Worm (Caenorhabditis elegans) whole organism, mixed stage, embryonic: ENCODE data around the gene ZC190.8.

Experiments
- ces-1 ChIP-seq: fragments of 150-350 bp; optimal IDR thresholded peaks from 2 replicates; lab custom pipeline; 2014; ENCODE audit warnings: missing biosample characterization, missing genetic modification reagents, missing genetic modification characterization
- elt-3 ChIP-seq: fragments of 150-350 bp; optimal IDR thresholded peaks from 2 replicates; lab custom pipeline; 2014; ENCODE audit warnings: missing biosample characterization, missing genetic modification characterization
- lin-13 ChIP-seq: fragments of 150-350 bp; optimal IDR thresholded peaks from 2 replicates; lab custom pipeline; 2014; ENCODE audit warnings: missing biosample characterization, missing genetic modification characterization
- lsy-2 ChIP-seq: fragments of 150-350 bp; optimal IDR thresholded peaks from 2 replicates; lab custom pipeline; 2014; ENCODE audit warnings: missing biosample characterization, missing genetic modification characterization
- mab-5 ChIP-seq: fragments of 150-350 bp; optimal IDR thresholded peaks from 2 replicates; lab custom pipeline; 2014; ENCODE audit warnings: missing biosample characterization, missing genetic modification characterization
- nhr-12 ChIP-seq: fragments of 150-350 bp; optimal IDR thresholded peaks from 2 replicates; lab custom pipeline; 2014; ENCODE audit warnings: missing biosample characterization, missing genetic modification characterization
- nhr-237 ChIP-seq: fragments of 150-350 bp; optimal IDR thresholded peaks from 2 replicates; lab custom pipeline; 2014; ENCODE audit warnings: missing biosample characterization, missing genetic modification characterization
- nhr-28 ChIP-seq: fragments of 150-350 bp; optimal IDR thresholded peaks from 2 replicates; lab custom pipeline; 2014; ENCODE audit warnings: missing biosample characterization, missing genetic modification characterization
- unc-39 ChIP-seq: fragments of 150-350 bp; optimal IDR thresholded peaks from 2 replicates; lab custom pipeline; 2014; ENCODE audit warnings: missing biosample characterization, missing genetic modification characterization
- unc-62 ChIP-seq: fragments of 150-350 bp; optimal IDR thresholded peaks from 2 replicates; lab custom pipeline; 2014; ENCODE audit warnings: missing biosample characterization, missing genetic modification reagents, missing genetic modification characterization

ce11 chrV:8657911-8658310 is 29.7 kb downstream of the ZC190.8 start:
- TF ChIP-seq unc-62 (GFP tag; lab: Kevin White, UChicago) (no peak), nhr-28 (no peak), ces-1 (GFP tag; lab: Kevin White, UChicago) (no peak), lin-13 (tag; lab: Kevin White, UChicago) (no peak), unc-39 (no peak), nhr-12 (tag; lab: Kevin White, UChicago) (no peak), lsy-2 (tag; lab: Kevin White, UChicago) (no peak), nhr-237 (tag; lab: Kevin White, UChicago) (no peak), mab-5 (no peak), elt-3 (no peak)
